Worm (Caenorhabditis elegans) whole organism, mixed stage, embryonic: ENCODE data around the gene set-24.
A peak's percentile ranks its signal among the peaks of the same experiment; 100 is the strongest.

Experiments
- M03D4.4 ChIP-seq: sonication (generic microtip); optimal IDR thresholded peaks from 2 replicates; lab custom pipeline; 2017; ENCODE audit warnings: mild to moderate bottlenecking, missing genetic modification characterization, missing compliant biosample characterization
- bed-3 ChIP-seq: fragments of 200-800 bp; sonication (Bioruptor generic); optimal IDR thresholded peaks from 3 replicates; lab custom pipeline; 2018; ENCODE audit warnings: mild to moderate bottlenecking, missing genetic modification characterization, moderate library complexity, missing compliant biosample characterization
- blmp-1 ChIP-seq: fragments of 150-350 bp; optimal IDR thresholded peaks from 2 replicates; lab custom pipeline; 2014; ENCODE audit warnings: missing biosample characterization, missing genetic modification characterization
- ceh-39 ChIP-seq: fragments of 150-350 bp; optimal IDR thresholded peaks from 2 replicates; lab custom pipeline; 2014; ENCODE audit warnings: missing biosample characterization, missing genetic modification characterization
- ceh-43 ChIP-seq: fragments of 200-800 bp; sonication (Bioruptor generic); optimal IDR thresholded peaks from 2 replicates; lab custom pipeline; 2018; ENCODE audit warnings: mild to moderate bottlenecking, missing genetic modification characterization, moderate library complexity, missing compliant biosample characterization
- ceh-83 ChIP-seq: fragments of 200-800 bp; sonication (Bioruptor generic); optimal IDR thresholded peaks from 2 replicates; lab custom pipeline; 2018; ENCODE audit warnings: mild to moderate bottlenecking, missing genetic modification characterization, missing compliant biosample characterization
- ces-1 ChIP-seq: fragments of 150-350 bp; optimal IDR thresholded peaks from 2 replicates; lab custom pipeline; 2014; ENCODE audit warnings: missing biosample characterization, missing genetic modification reagents, missing genetic modification characterization
- cnd-1 ChIP-seq: fragments of 200-800 bp; sonication (Bioruptor generic); optimal IDR thresholded peaks from 2 replicates; lab custom pipeline; 2018; ENCODE audit warnings: mild to moderate bottlenecking, missing genetic modification characterization, missing compliant biosample characterization
- drap-1 ChIP-seq: fragments of 200-800 bp; sonication (Bioruptor generic); optimal IDR thresholded peaks from 3 replicates; lab custom pipeline; 2018; ENCODE audit warnings: mild to moderate bottlenecking, missing genetic modification characterization, missing compliant biosample characterization
- elt-1 ChIP-seq: sonication (generic microtip); optimal IDR thresholded peaks from 2 replicates; lab custom pipeline; 2017; ENCODE audit warnings: missing genetic modification characterization, mild to moderate bottlenecking, missing compliant biosample characterization, antibody characterized with exemption, moderate library complexity, borderline replicate concordance; ENCODE audit not compliant: insufficient read depth
- elt-3 ChIP-seq: fragments of 150-350 bp; optimal IDR thresholded peaks from 2 replicates; lab custom pipeline; 2014; ENCODE audit warnings: missing biosample characterization, missing genetic modification characterization
- flh-1 ChIP-seq: fragments of 200-800 bp; sonication (Bioruptor generic); optimal IDR thresholded peaks from 2 replicates; lab custom pipeline; 2018; ENCODE audit warnings: mild to moderate bottlenecking, missing genetic modification characterization, moderate library complexity, missing compliant biosample characterization
- ham-2 ChIP-seq: fragments of 200-800 bp; sonication (Bioruptor generic); optimal IDR thresholded peaks from 2 replicates; lab custom pipeline; 2018; ENCODE audit warnings: mild to moderate bottlenecking, missing genetic modification characterization, missing compliant biosample characterization
- hlh-1 ChIP-seq: fragments of 150-350 bp; optimal IDR thresholded peaks from 2 replicates; lab custom pipeline; 2014; ENCODE audit warnings: missing biosample characterization, missing genetic modification reagents, missing genetic modification characterization
- lin-13 ChIP-seq: fragments of 150-350 bp; optimal IDR thresholded peaks from 2 replicates; lab custom pipeline; 2014; ENCODE audit warnings: missing biosample characterization, missing genetic modification characterization
- lin-32 ChIP-seq: fragments of 200-800 bp; sonication (Bioruptor generic); optimal IDR thresholded peaks from 2 replicates; lab custom pipeline; 2018; ENCODE audit warnings: mild to moderate bottlenecking, missing genetic modification characterization, missing compliant biosample characterization
- lsy-2 ChIP-seq: fragments of 150-350 bp; optimal IDR thresholded peaks from 2 replicates; lab custom pipeline; 2014; ENCODE audit warnings: missing biosample characterization, missing genetic modification characterization
- mab-5 ChIP-seq: fragments of 150-350 bp; optimal IDR thresholded peaks from 2 replicates; lab custom pipeline; 2014; ENCODE audit warnings: missing biosample characterization, missing genetic modification characterization
- mep-1 ChIP-seq: fragments of 150-350 bp; optimal IDR thresholded peaks from 2 replicates; lab custom pipeline; 2017; ENCODE audit warnings: missing biosample characterization, missing genetic modification reagents, missing genetic modification characterization, inconsistent platforms
- mls-2 ChIP-seq: sonication (generic microtip); optimal IDR thresholded peaks from 2 replicates; lab custom pipeline; 2016; ENCODE audit warnings: mild to moderate bottlenecking, missing genetic modification characterization, moderate library complexity, missing compliant biosample characterization
- nhr-12 ChIP-seq: fragments of 150-350 bp; optimal IDR thresholded peaks from 2 replicates; lab custom pipeline; 2014; ENCODE audit warnings: missing biosample characterization, missing genetic modification characterization
- nhr-2 ChIP-seq: fragments of 150-350 bp; optimal IDR thresholded peaks from 2 replicates; lab custom pipeline; 2014; ENCODE audit warnings: missing biosample characterization, missing genetic modification characterization
- nhr-237 ChIP-seq: fragments of 150-350 bp; optimal IDR thresholded peaks from 2 replicates; lab custom pipeline; 2014; ENCODE audit warnings: missing biosample characterization, missing genetic modification characterization
- nhr-28 ChIP-seq: fragments of 150-350 bp; optimal IDR thresholded peaks from 2 replicates; lab custom pipeline; 2014; ENCODE audit warnings: missing biosample characterization, missing genetic modification characterization
- nhr-76 ChIP-seq: sonication (generic microtip); optimal IDR thresholded peaks from 2 replicates; lab custom pipeline; 2017; ENCODE audit warnings: missing biosample characterization, missing genetic modification characterization
- pha-4 ChIP-seq: fragments of 150-350 bp; optimal IDR thresholded peaks from 2 replicates; lab custom pipeline; 2018; ENCODE audit warnings: missing biosample characterization, missing genetic modification reagents, missing genetic modification characterization
- sem-2 ChIP-seq: fragments of 200-800 bp; sonication (Bioruptor generic); optimal IDR thresholded peaks from 2 replicates; lab custom pipeline; 2018; ENCODE audit warnings: mild to moderate bottlenecking, missing genetic modification characterization, missing compliant biosample characterization
- snpc-4 ChIP-seq: fragments of 150-350 bp; optimal IDR thresholded peaks from 2 replicates; lab custom pipeline; 2014; ENCODE audit warnings: missing biosample characterization, missing genetic modification characterization
- sptf-1 ChIP-seq: sonication (generic microtip); optimal IDR thresholded peaks from 2 replicates; lab custom pipeline; 2017; ENCODE audit warnings: mild to moderate bottlenecking, missing genetic modification characterization, moderate library complexity, missing compliant biosample characterization
- tbx-8 ChIP-seq: fragments of 200-800 bp; sonication (Bioruptor generic); optimal IDR thresholded peaks from 2 replicates; lab custom pipeline; 2018; ENCODE audit warnings: mild to moderate bottlenecking, missing genetic modification characterization, moderate library complexity, missing compliant biosample characterization
- unc-120 ChIP-seq: sonication (generic microtip); optimal IDR thresholded peaks from 2 replicates; lab custom pipeline; 2017; ENCODE audit warnings: missing genetic modification characterization, missing compliant biosample characterization; ENCODE audit not compliant: poor library complexity, severe bottlenecking
- unc-39 ChIP-seq: fragments of 150-350 bp; optimal IDR thresholded peaks from 2 replicates; lab custom pipeline; 2014; ENCODE audit warnings: missing biosample characterization, missing genetic modification characterization
- unc-62 ChIP-seq: fragments of 150-350 bp; optimal IDR thresholded peaks from 2 replicates; lab custom pipeline; 2014; ENCODE audit warnings: missing biosample characterization, missing genetic modification reagents, missing genetic modification characterization
- zip-8 ChIP-seq: fragments of 150-350 bp; optimal IDR thresholded peaks from 2 replicates; lab custom pipeline; 2014; ENCODE audit warnings: missing biosample characterization, missing genetic modification characterization
- ztf-11 ChIP-seq: fragments of 150-350 bp; optimal IDR thresholded peaks from 2 replicates; lab custom pipeline; 2014; ENCODE audit warnings: missing biosample characterization, missing genetic modification characterization

set-24 gene

DNA sequence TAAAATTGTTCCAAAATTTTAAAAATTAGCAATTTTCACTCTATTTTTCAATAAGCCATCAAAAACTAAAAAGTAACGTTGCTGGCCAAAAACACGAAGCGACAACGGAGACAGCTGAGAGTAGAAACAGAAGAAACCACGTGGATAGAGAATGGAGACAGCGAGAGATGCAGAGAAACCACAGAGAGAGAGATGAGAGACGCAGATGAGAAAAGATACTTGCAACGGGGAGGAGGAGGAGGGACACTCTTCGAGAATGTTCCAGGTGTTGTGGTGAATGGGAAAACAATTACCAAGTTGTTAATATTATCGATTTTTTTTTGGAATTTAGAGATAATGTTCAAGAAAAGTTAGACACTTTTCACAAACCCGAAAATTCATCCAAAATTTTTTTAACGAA is 28.4 kb downstream of the set-24 start:
- TF ChIP-seq ztf-11 (peak; percentile 74), ceh-43 (GFP tag; lab: Kevin White, UChicago) (peak; percentile 28), nhr-28 (tag; lab: Kevin White, UChicago) (no peak), sem-2 (GFP tag; lab: Kevin White, UChicago) (no peak), elt-3 (tag; lab: Kevin White, UChicago) (peak; percentile 27), flh-1 (GFP tag; lab: Kevin White, UChicago) (no peak), nhr-76 (tag; lab: Kevin White, UChicago) (no peak), lin-13 (peak; percentile 82), M03D4.4 (tag; lab: Kevin White, UChicago) (peak; percentile 43), mls-2 (tag; lab: Kevin White, UChicago) (peak; percentile 78), ces-1 (peak; percentile 93), sptf-1 (tag; lab: Kevin White, UChicago) (peak; percentile 70), unc-39 (tag; lab: Kevin White, UChicago) (no peak), ceh-39 (peak; percentile 83), ham-2 (GFP tag; lab: Kevin White, UChicago) (peak; percentile 31), mep-1 (tag; lab: Kevin White, UChicago) (peak; percentile 73), nhr-237 (tag; lab: Kevin White, UChicago) (peak; percentile 92), pha-4 (peak; percentile 79), snpc-4 (tag; lab: Kevin White, UChicago) (no peak), nhr-2 (tag; lab: Kevin White, UChicago) (peak; percentile 27), lsy-2 (peak; percentile 80), mab-5 (tag; lab: Kevin White, UChicago) (peak; percentile 85), lin-32 (GFP tag; lab: Kevin White, UChicago) (no peak), hlh-1 (peak; percentile 64), cnd-1 (tag; lab: Kevin White, UChicago) (peak; percentile 58), zip-8 (no peak), ceh-83 (no peak), elt-1 (no peak), bed-3 (GFP tag; lab: Kevin White, UChicago) (no peak), unc-120 (tag; lab: Kevin White, UChicago) (peak; percentile 79), unc-62 (GFP tag; lab: Kevin White, UChicago) (peak; percentile 86), nhr-12 (tag; lab: Kevin White, UChicago) (no peak), tbx-8 (GFP tag; lab: Kevin White, UChicago) (no peak), drap-1 (GFP tag; lab: Kevin White, UChicago) (peak; percentile 45), blmp-1 (tag; lab: Kevin White, UChicago) (no peak)

DNA sequence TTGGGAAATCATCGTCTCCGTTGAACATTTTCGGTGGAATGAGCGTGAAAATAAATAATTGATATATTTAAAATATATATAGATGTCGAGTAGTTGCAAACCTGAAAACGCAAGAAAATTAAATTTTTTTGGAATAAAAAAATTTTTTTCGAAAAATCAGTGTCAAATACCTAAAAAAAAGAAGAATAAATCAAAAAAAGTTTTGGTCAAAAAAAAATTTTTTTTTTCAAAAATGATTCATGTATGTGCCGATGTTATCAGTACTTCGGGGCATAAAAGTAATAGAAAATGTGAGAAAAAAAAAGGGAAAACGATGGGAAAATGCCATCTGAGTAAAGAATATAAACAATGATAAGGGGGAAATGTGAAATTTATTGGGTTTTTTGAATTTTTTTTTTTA is 30.9 kb downstream of the set-24 start, which contains the start of gene Y17G7B.17:
TSS of gene Y17G7B.17 (minus strand) at position 101 of the 400 bp plus-strand sequence.
- TF ChIP-seq ztf-11 (no peak), drap-1 (GFP tag; lab: Kevin White, UChicago) (no peak), nhr-2 (tag; lab: Kevin White, UChicago) (no peak), sptf-1 (tag; lab: Kevin White, UChicago) (no peak), blmp-1 (tag; lab: Kevin White, UChicago) (no peak)

DNA sequence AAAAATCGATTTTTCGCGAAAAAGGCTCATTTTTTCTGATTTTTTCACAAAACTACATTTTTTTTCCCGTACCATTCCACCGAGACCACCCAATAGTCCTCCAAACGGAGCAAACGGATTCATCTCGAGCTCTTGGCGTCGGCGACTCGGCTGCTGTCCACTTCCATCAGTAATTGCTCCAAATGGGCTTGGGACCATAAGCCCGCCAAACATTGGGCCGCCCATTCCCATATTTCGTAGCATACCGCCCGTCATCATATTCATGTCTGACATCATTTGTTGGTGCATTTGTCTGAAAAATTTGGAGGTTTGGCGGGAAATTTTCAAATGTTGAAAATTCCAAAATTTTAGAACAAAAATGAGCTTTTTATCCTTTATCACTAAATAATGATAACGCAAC is 32.1 kb downstream of the set-24 start:
- TF ChIP-seq nhr-28 (tag; lab: Kevin White, UChicago): no peak

DNA sequence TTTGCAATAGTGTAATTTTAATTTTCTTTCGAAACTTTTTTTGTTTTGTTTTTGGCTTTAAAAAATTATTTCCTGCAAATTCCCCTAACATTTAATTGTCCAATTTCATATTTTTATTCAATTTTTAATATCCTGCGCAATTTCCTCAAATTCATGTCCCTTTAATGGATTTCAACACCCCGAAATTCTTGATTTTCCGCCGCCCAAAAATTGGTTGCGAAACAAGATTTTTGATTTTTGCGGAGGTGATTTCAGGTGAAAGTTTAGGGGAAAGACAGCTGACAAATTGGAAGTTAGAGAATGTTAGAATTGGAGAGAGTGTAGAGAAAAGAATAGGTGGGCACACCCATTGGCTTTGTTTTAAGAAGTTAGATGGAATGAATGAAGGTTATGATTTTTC is 35.7 kb downstream of the set-24 start:
- TF ChIP-seq pha-4 (no peak), hlh-1 (peak; percentile 23), nhr-237 (tag; lab: Kevin White, UChicago) (no peak), ces-1 (peak; percentile 9), snpc-4 (tag; lab: Kevin White, UChicago) (no peak), unc-120 (tag; lab: Kevin White, UChicago) (no peak)
